Worm (Caenorhabditis elegans): ENCODE results near the gene Y39H10B.3.

ce11 chrV:3706893-3707292, 36.3 kb downstream of the Y39H10B.3 start:
- TF ChIP-seq ama-1 (optimal IDR thresholded peaks at IDR 0.05) (no peak), ceh-13 (GFP tag; optimal IDR thresholded peaks at IDR 0.05) (no peak), F13C5.2 (tag; optimal IDR thresholded peaks at IDR 0.05) (no peak), ceh-36 (tag; optimal IDR thresholded peaks at IDR 0.05) (no peak), ets-7 (tag; optimal IDR thresholded peaks at IDR 0.05) (no peak), tra-4 (tag; optimal IDR thresholded peaks at IDR 0.05) (no peak), hnd-1 (tag; optimal IDR thresholded peaks at IDR 0.05) (no peak), scrt-1 (GFP tag; IDR thresholded peaks at IDR 0.05) (no peak)
